Worm (Caenorhabditis elegans): ENCODE data around the gene copd-1.

ce11 chrIII:6610522-6610921 lies 14.2 kb downstream of the copd-1 start, which contains the start of gene srh-40:
- no peak for TF ChIP-seq lin-29 (GFP tag; IDR thresholded peaks at IDR 0.05)
- no peak for TF ChIP-seq dpl-1 (GFP tag; optimal IDR thresholded peaks at IDR 0.05)
- TF ChIP-seq madf-9 (GFP tag; conservative IDR thresholded peaks at IDR 0.05): no peak
- no peak for TF ChIP-seq lir-3 (tag; optimal IDR thresholded peaks at IDR 0.05)
- TF ChIP-seq hlh-11 (tag; optimal IDR thresholded peaks at IDR 0.05): no peak
- TF ChIP-seq nhr-28 (tag; optimal IDR thresholded peaks at IDR 0.05): no peak
- TF ChIP-seq nhr-25 (tag; optimal IDR thresholded peaks at IDR 0.05; ENCODE audit: borderline replicate concordance, insufficient read depth): no peak
- no peak for TF ChIP-seq nhr-77 (tag; optimal IDR thresholded peaks at IDR 0.05)

Measured in whole organism, L4 larva.